Worm (Caenorhabditis elegans) whole organism, late embryonic: ENCODE results near the gene F37C12.18.

ENCODE experiments used
- C38D4.7 ChIP-seq: fragments of 200-800 bp; sonication (Bioruptor generic); optimal IDR thresholded peaks from 2 replicates; lab custom pipeline; 2018; ENCODE audit warnings: mild to moderate bottlenecking, missing genetic modification characterization, moderate library complexity, missing compliant biosample characterization
- F13H6.1 ChIP-seq: sonication (generic microtip); optimal IDR thresholded peaks from 2 replicates; lab custom pipeline; 2016; ENCODE audit warnings: missing genetic modification characterization, missing compliant biosample characterization
- K02D7.2 ChIP-seq: sonication (generic microtip); optimal IDR thresholded peaks from 2 replicates; lab custom pipeline; 2017; ENCODE audit warnings: mild to moderate bottlenecking, missing genetic modification characterization, missing compliant biosample characterization
- K09A11.1 ChIP-seq: sonication (generic microtip); optimal IDR thresholded peaks from 2 replicates; lab custom pipeline; 2017; ENCODE audit warnings: antibody characterized with exemption, mild to moderate bottlenecking, missing genetic modification characterization, missing compliant biosample characterization; ENCODE audit not compliant: insufficient read depth
- Y22D7AL.16 ChIP-seq: sonication (generic microtip); optimal IDR thresholded peaks from 2 replicates; lab custom pipeline; 2016; ENCODE audit warnings: missing genetic modification characterization, missing compliant biosample characterization
- ahr-1 ChIP-seq: sonication (generic microtip); optimal IDR thresholded peaks from 2 replicates; lab custom pipeline; 2016; ENCODE audit warnings: missing genetic modification characterization, missing compliant biosample characterization
- ama-1 ChIP-seq: fragments of 150-350 bp; optimal IDR thresholded peaks from 2 replicates; lab custom pipeline; 2014
- ceh-18 ChIP-seq: sonication (generic microtip); optimal IDR thresholded peaks from 2 replicates; lab custom pipeline; 2016; ENCODE audit warnings: missing genetic modification characterization, missing compliant biosample characterization
- ceh-2 ChIP-seq: sonication (generic microtip); optimal IDR thresholded peaks from 2 replicates; lab custom pipeline; 2016; ENCODE audit warnings: missing genotype, missing genetic modification characterization, missing compliant biosample characterization
- ceh-24 ChIP-seq: sonication (generic microtip); optimal IDR thresholded peaks from 2 replicates; lab custom pipeline; 2016; ENCODE audit warnings: mild to moderate bottlenecking, missing genetic modification characterization, missing compliant biosample characterization
- ceh-30 ChIP-seq: fragments of 150-350 bp; optimal IDR thresholded peaks from 2 replicates; lab custom pipeline; 2014; ENCODE audit warnings: missing biosample characterization, missing genetic modification characterization
- ceh-31 ChIP-seq: sonication (generic microtip); optimal IDR thresholded peaks from 2 replicates; lab custom pipeline; 2016; ENCODE audit warnings: missing genetic modification characterization, missing compliant biosample characterization
- ceh-34 ChIP-seq: sonication (generic microtip); optimal IDR thresholded peaks from 2 replicates; lab custom pipeline; 2016; ENCODE audit warnings: mild to moderate bottlenecking, missing genetic modification characterization, missing compliant biosample characterization
- ceh-48 ChIP-seq: sonication (generic microtip); optimal IDR thresholded peaks from 2 replicates; lab custom pipeline; 2016; ENCODE audit warnings: missing genetic modification characterization, inconsistent platforms, missing compliant biosample characterization
- ceh-9 ChIP-seq: sonication (generic microtip); optimal IDR thresholded peaks from 2 replicates; lab custom pipeline; 2016; ENCODE audit warnings: mild to moderate bottlenecking, missing genetic modification characterization, inconsistent platforms, missing compliant biosample characterization
- che-1 ChIP-seq: sonication (generic microtip); optimal IDR thresholded peaks from 2 replicates; lab custom pipeline; 2016; ENCODE audit warnings: mild to moderate bottlenecking, missing genetic modification characterization, missing compliant biosample characterization
- dmd-4 ChIP-seq: sonication (generic microtip); optimal IDR thresholded peaks from 2 replicates; lab custom pipeline; 2016; ENCODE audit warnings: borderline replicate concordance, missing genetic modification characterization, missing compliant biosample characterization
- dve-1 ChIP-seq: sonication (generic microtip); optimal IDR thresholded peaks from 2 replicates; lab custom pipeline; 2017; ENCODE audit warnings: antibody characterized with exemption, mild to moderate bottlenecking, missing genetic modification characterization, missing compliant biosample characterization
- elt-2 ChIP-seq: sonication (generic microtip); optimal IDR thresholded peaks from 2 replicates; lab custom pipeline; 2016; ENCODE audit warnings: missing genetic modification reagents, missing genetic modification characterization, missing compliant biosample characterization
- elt-4 ChIP-seq: sonication (generic microtip); optimal IDR thresholded peaks from 2 replicates; lab custom pipeline; 2016; ENCODE audit warnings: missing genetic modification characterization, missing compliant biosample characterization
- ets-4 ChIP-seq: sonication (generic microtip); optimal IDR thresholded peaks from 2 replicates; lab custom pipeline; 2016; ENCODE audit warnings: missing genetic modification characterization, missing compliant biosample characterization
- eyg-1 ChIP-seq: sonication (generic microtip); optimal IDR thresholded peaks from 2 replicates; lab custom pipeline; 2016; ENCODE audit warnings: missing genotype, missing genetic modification characterization, missing compliant biosample characterization
- fax-1 ChIP-seq: sonication (generic microtip); optimal IDR thresholded peaks from 2 replicates; lab custom pipeline; 2016; ENCODE audit warnings: missing genotype, missing genetic modification characterization, missing compliant biosample characterization
- fkh-6 ChIP-seq: sonication (generic microtip); optimal IDR thresholded peaks from 2 replicates; lab custom pipeline; 2016; ENCODE audit warnings: missing genetic modification characterization, missing compliant biosample characterization
- gmeb-2 ChIP-seq: sonication (generic microtip); optimal IDR thresholded peaks from 2 replicates; lab custom pipeline; 2016; ENCODE audit warnings: missing genetic modification characterization, inconsistent platforms, missing compliant biosample characterization
- hlh-13 ChIP-seq: fragments of 200-800 bp; sonication (Bioruptor generic); optimal IDR thresholded peaks from 2 replicates; lab custom pipeline; 2018; ENCODE audit warnings: mild to moderate bottlenecking, missing genetic modification characterization, missing compliant biosample characterization
- hlh-15 ChIP-seq: sonication (generic microtip); optimal IDR thresholded peaks from 2 replicates; lab custom pipeline; 2016; ENCODE audit warnings: missing genetic modification characterization, missing compliant biosample characterization
- hlh-30 ChIP-seq: sonication (generic microtip); optimal IDR thresholded peaks from 2 replicates; lab custom pipeline; 2017; ENCODE audit warnings: antibody characterized with exemption, missing genetic modification characterization, missing compliant biosample characterization; ENCODE audit not compliant: insufficient read depth
- hlh-6 ChIP-seq: sonication (generic microtip); optimal IDR thresholded peaks from 2 replicates; lab custom pipeline; 2016; ENCODE audit warnings: missing genotype, missing genetic modification characterization, missing compliant biosample characterization
- hlh-8 ChIP-seq: sonication (generic microtip); optimal IDR thresholded peaks from 2 replicates; lab custom pipeline; 2016; ENCODE audit warnings: missing genotype, missing genetic modification characterization, missing compliant biosample characterization
- lim-6 ChIP-seq: sonication (generic microtip); optimal IDR thresholded peaks from 2 replicates; lab custom pipeline; 2016; ENCODE audit warnings: missing genetic modification characterization, missing compliant biosample characterization
- madf-2 ChIP-seq: sonication (generic microtip); optimal IDR thresholded peaks from 2 replicates; lab custom pipeline; 2017; ENCODE audit warnings: missing genetic modification characterization, missing compliant biosample characterization
- mec-3 ChIP-seq: sonication (generic microtip); optimal IDR thresholded peaks from 2 replicates; lab custom pipeline; 2016; ENCODE audit warnings: borderline replicate concordance, missing genetic modification characterization, missing compliant biosample characterization
- nfya-1 ChIP-seq: sonication (generic microtip); optimal IDR thresholded peaks from 2 replicates; lab custom pipeline; 2017; ENCODE audit warnings: missing genetic modification characterization, mild to moderate bottlenecking, missing compliant biosample characterization, antibody characterized with exemption, moderate library complexity
- nhr-232 ChIP-seq: sonication (generic microtip); optimal IDR thresholded peaks from 2 replicates; lab custom pipeline; 2016; ENCODE audit warnings: missing genetic modification characterization, missing compliant biosample characterization
- pat-9 ChIP-seq: fragments of 200-800 bp; sonication (Bioruptor generic); optimal IDR thresholded peaks from 2 replicates; lab custom pipeline; 2018; ENCODE audit warnings: mild to moderate bottlenecking, missing genetic modification characterization, moderate library complexity, missing compliant biosample characterization
- pha-2 ChIP-seq: sonication (generic microtip); optimal IDR thresholded peaks from 2 replicates; lab custom pipeline; 2017; ENCODE audit warnings: mild to moderate bottlenecking, missing genetic modification characterization, missing compliant biosample characterization
- pros-1 ChIP-seq: fragments of 150-350 bp; optimal IDR thresholded peaks from 2 replicates; lab custom pipeline; 2014; ENCODE audit warnings: missing biosample characterization, missing genetic modification reagents, missing genetic modification characterization
- ref-2 ChIP-seq: sonication (generic microtip); optimal IDR thresholded peaks from 2 replicates; lab custom pipeline; 2016; ENCODE audit warnings: missing genetic modification characterization, missing compliant biosample characterization
- rnt-1 ChIP-seq: sonication (generic microtip); optimal IDR thresholded peaks from 2 replicates; lab custom pipeline; 2016; ENCODE audit warnings: missing genetic modification characterization, missing compliant biosample characterization
- sdc-2 ChIP-seq: sonication (generic microtip); optimal IDR thresholded peaks from 2 replicates; lab custom pipeline; 2016; ENCODE audit warnings: missing genotype, missing genetic modification characterization, missing compliant biosample characterization
- syd-9 ChIP-seq: sonication (generic microtip); optimal IDR thresholded peaks from 2 replicates; lab custom pipeline; 2016; ENCODE audit warnings: mild to moderate bottlenecking, missing genetic modification characterization, moderate library complexity, missing compliant biosample characterization
- tbx-2 ChIP-seq: sonication (generic microtip); optimal IDR thresholded peaks from 2 replicates; lab custom pipeline; 2016; ENCODE audit warnings: missing genetic modification characterization, missing compliant biosample characterization
- tbx-7 ChIP-seq: sonication (generic microtip); optimal IDR thresholded peaks from 2 replicates; lab custom pipeline; 2016; ENCODE audit warnings: missing genotype, missing genetic modification characterization, missing compliant biosample characterization
- ttx-3 ChIP-seq: sonication (generic microtip); optimal IDR thresholded peaks from 2 replicates; lab custom pipeline; 2016; ENCODE audit warnings: missing genetic modification reagents, missing genetic modification characterization, missing compliant biosample characterization
- unc-42 ChIP-seq: sonication (generic microtip); optimal IDR thresholded peaks from 2 replicates; lab custom pipeline; 2016; ENCODE audit warnings: missing genotype, missing genetic modification characterization, missing compliant biosample characterization
- zip-5 ChIP-seq: sonication (generic microtip); optimal IDR thresholded peaks from 2 replicates; lab custom pipeline; 2016; ENCODE audit warnings: missing genetic modification characterization, missing compliant biosample characterization
- ztf-16 ChIP-seq: sonication (generic microtip); optimal IDR thresholded peaks from 2 replicates; lab custom pipeline; 2017; ENCODE audit warnings: missing genetic modification characterization, missing compliant biosample characterization

The F37C12.18 gene

ce11 chrIII:7155631-7156030 lies 39.6 kb downstream of the F37C12.18 start (continued):
- peak; percentile 74 for TF ChIP-seq ref-2 (tag; lab: Kevin White, UChicago)
- TF ChIP-seq ceh-48 (tag; lab: Kevin White, UChicago), result no peak
- no peak for TF ChIP-seq lim-6 (tag; lab: Kevin White, UChicago)
- TF ChIP-seq mec-3 (tag; lab: Kevin White, UChicago), result no peak
- TF ChIP-seq ceh-2, result peak; percentile 30
- TF ChIP-seq tbx-7, result no peak
- peak; percentile 3 for TF ChIP-seq fax-1 (tag; lab: Kevin White, UChicago)
- peak; percentile 83 for TF ChIP-seq ceh-31 (tag; lab: Kevin White, UChicago)
- no peak for TF ChIP-seq Y22D7AL.16
- peak; percentile 93 for TF ChIP-seq nfya-1 (tag; lab: Kevin White, UChicago)
- TF ChIP-seq K09A11.1 (tag; lab: Kevin White, UChicago), result peak; percentile 65
- no peak for TF ChIP-seq K02D7.2
- peak; percentile 41 for TF ChIP-seq dve-1 (tag; lab: Kevin White, UChicago)
- no peak for TF ChIP-seq eyg-1 (tag; lab: Kevin White, UChicago)
- no peak for TF ChIP-seq ztf-16 (tag; lab: Kevin White, UChicago)
- no peak for TF ChIP-seq ceh-24 (tag; lab: Kevin White, UChicago)
- TF ChIP-seq syd-9 (tag; lab: Kevin White, UChicago), result no peak
- no peak for TF ChIP-seq ceh-30 (tag; lab: Kevin White, UChicago)
- TF ChIP-seq rnt-1 (tag; lab: Kevin White, UChicago), result peak; percentile 80
- no peak for TF ChIP-seq ahr-1 (tag; lab: Kevin White, UChicago)
- peak; percentile 90 for TF ChIP-seq ceh-18 (tag; lab: Kevin White, UChicago)
- TF ChIP-seq ets-4 (tag; lab: Kevin White, UChicago), result peak; percentile 68
- no peak for TF ChIP-seq ttx-3 (tag; lab: Kevin White, UChicago)
- no peak for TF ChIP-seq elt-4 (tag; lab: Kevin White, UChicago)
- peak; percentile 3 for TF ChIP-seq zip-5 (tag; lab: Kevin White, UChicago)
- peak; percentile 89 for TF ChIP-seq tbx-2 (tag; lab: Kevin White, UChicago)
- TF ChIP-seq ceh-34, result peak; percentile 82
- TF ChIP-seq C38D4.7 (GFP tag; lab: Kevin White, UChicago), result no peak
- TF ChIP-seq hlh-8 (tag; lab: Kevin White, UChicago), result peak; percentile 57
- peak; percentile 34 for TF ChIP-seq pat-9 (tag; lab: Kevin White, UChicago)
- TF ChIP-seq che-1 (tag; lab: Kevin White, UChicago), result no peak
- TF ChIP-seq dmd-4 (tag; lab: Kevin White, UChicago), result peak; percentile 35
- peak; percentile 98 for TF ChIP-seq hlh-30 (tag; lab: Kevin White, UChicago)
- no peak for TF ChIP-seq hlh-13 (GFP tag; lab: Kevin White, UChicago)
- TF ChIP-seq ama-1 (lab: Kevin White, UChicago), result peak; percentile 18
- peak; percentile 84 for TF ChIP-seq pros-1 (tag; lab: Kevin White, UChicago)

DNA sequence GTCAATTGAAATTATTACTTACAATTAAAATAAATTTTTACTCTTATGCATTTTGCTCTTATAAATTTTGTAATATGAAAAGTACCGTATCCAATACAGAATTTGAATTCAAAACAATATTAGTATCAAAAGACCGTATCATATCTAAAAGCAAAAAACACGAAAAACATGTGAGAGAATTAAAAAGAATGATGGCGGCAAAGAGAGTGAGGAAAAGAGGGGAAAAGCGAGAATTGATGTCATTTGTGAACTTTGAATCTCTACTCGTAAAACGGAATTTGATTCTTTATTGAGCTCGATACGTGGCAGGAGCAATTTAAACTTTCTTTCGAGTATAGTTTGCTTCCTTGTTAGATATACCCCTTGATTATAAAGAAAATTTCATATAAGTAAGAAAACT lies 40.7 kb downstream of the F37C12.18 start:
- no peak for TF ChIP-seq zip-5 (tag; lab: Kevin White, UChicago)
- no peak for TF ChIP-seq ceh-18 (tag; lab: Kevin White, UChicago)
- TF ChIP-seq pros-1 (tag; lab: Kevin White, UChicago), result no peak
- TF ChIP-seq dve-1 (tag; lab: Kevin White, UChicago), result no peak
- TF ChIP-seq pat-9 (tag; lab: Kevin White, UChicago), result no peak
- TF ChIP-seq hlh-6 (tag; lab: Kevin White, UChicago), result no peak
- no peak for TF ChIP-seq madf-2
- no peak for TF ChIP-seq sdc-2 (tag; lab: Kevin White, UChicago)
- no peak for TF ChIP-seq ceh-9 (tag; lab: Kevin White, UChicago)
- TF ChIP-seq ref-2 (tag; lab: Kevin White, UChicago), result no peak
- TF ChIP-seq hlh-8 (tag; lab: Kevin White, UChicago), result no peak
- no peak for TF ChIP-seq nhr-232 (tag; lab: Kevin White, UChicago)
- no peak for TF ChIP-seq fkh-6
- TF ChIP-seq elt-2 (tag; lab: Kevin White, UChicago), result no peak
- no peak for TF ChIP-seq F13H6.1 (tag; lab: Kevin White, UChicago)
- TF ChIP-seq pha-2 (tag; lab: Kevin White, UChicago), result no peak
- TF ChIP-seq dmd-4 (tag; lab: Kevin White, UChicago), result no peak
- no peak for TF ChIP-seq gmeb-2
- no peak for TF ChIP-seq unc-42 (tag; lab: Kevin White, UChicago)
- TF ChIP-seq hlh-15 (tag; lab: Kevin White, UChicago), result no peak
